Fruit fly (Drosophila melanogaster): ENCODE results near the gene 14-3-3epsilon.

14-3-3epsilon gene

DNA sequence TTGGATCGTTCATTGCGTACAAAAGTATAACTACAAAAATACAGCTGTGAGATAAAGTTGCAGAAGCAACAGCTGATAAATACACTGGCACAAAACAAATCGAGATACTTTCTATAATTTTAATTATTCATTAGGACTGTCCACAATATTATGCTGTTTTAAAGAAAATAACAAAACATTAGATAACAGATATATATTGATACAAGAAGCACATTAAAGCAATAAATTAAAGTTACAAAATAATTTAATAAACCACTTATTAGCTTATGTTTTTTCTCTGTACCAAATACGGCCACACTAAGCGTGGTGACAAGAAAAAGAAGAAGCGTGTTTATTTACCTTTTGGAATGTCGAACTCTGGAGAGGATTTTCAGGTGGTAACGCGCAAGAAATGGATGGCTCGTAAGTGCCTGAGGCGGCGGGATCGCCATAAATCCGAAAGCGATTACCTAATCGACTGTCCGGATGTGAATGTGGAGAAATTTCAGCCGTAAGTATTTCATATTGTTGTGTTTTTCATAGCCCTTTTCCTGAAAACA is 22.1 kb upstream of the 14-3-3epsilon start, which contains the start of the genes CG7988 and CG7183:
Gene CG7988 (plus strand): TSS at position 316 of the 539 bp plus-strand sequence.
Gene CG7183 (minus strand): TSS at position 489 of the 539 bp plus-strand sequence.
- TF ChIP-seq Dll (optimal IDR thresholded peaks at IDR 0.05) (no peak), pan (optimal IDR thresholded peaks at IDR 0.05) (no peak)

DNA sequence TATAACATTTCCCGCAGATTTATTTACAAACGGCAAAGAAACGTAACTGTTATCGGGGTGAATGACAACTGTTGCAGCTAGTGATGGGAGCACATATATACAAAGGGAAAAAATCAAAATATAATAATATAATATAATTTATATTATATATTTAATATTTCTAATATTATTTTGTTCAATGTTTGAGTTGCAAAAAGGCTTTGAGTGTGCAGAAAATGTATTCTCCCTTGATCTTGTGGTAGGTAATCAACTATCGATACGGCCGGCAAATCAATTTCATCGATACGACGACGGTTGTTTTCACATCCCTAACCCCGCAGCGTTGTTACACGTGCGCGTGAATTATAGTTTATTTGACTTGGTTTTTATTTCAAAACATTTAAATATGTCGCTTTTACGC is 18.9 kb upstream of the 14-3-3epsilon start, which contains the start of the genes mTerf5 and Non3:
Gene mTerf5 (minus strand): TSS at position 249 of the 400 bp plus-strand sequence.
Gene Non3 (plus strand): TSS at position 289 of the 400 bp plus-strand sequence.
- no peak for TF ChIP-seq psq (optimal IDR thresholded peaks at IDR 0.05)
- no peak for TF ChIP-seq EcR (GFP tag; optimal IDR thresholded peaks at IDR 0.05)
- no peak for TF ChIP-seq usp (GFP tag; optimal IDR thresholded peaks at IDR 0.05)
- no peak for TF ChIP-seq Dll (optimal IDR thresholded peaks at IDR 0.05)
- TF ChIP-seq CG8478 (optimal IDR thresholded peaks at IDR 0.05) = no peak
- no peak for TF ChIP-seq pan (optimal IDR thresholded peaks at IDR 0.05)

DNA sequence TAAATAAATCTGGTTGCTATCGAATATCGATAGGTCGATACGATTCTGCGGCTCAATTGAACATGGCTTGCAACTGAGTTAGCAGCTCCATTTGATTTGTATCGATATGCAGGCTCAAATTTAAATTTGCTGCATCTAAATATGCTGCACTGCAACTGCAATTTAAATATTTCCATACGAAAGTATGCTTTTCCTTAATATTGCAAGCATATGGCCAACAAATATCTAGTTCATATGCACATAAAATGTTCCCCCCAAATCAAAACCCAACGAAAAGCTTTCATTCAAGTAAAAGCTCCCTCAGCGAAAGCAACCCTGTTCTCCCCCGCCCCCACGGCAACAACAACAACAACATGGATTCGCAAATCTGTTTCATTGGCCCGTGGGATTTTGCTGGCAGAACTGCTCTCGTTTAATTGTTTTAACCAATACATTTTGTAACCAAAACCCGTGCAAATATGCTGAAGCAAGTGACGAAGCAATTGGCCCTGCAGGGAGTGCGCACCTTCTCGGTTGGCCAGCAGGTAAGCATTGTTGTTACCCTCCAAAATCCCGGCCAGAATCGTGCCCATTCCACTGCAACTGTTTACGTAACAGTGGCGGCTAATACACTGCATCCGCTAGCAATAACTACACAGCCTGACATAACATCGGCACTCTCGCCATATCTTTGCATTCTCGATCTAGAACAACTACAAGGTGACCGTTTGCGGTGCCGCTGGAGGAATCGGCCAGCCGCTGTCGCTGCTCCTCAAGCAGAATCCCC is 16.1 kb upstream of the 14-3-3epsilon start, which contains the start of the genes CG7168 and Mdh2:
Gene CG7168 (minus strand): TSS at position 40 of the 766 bp plus-strand sequence.
Gene Mdh2 (plus strand): TSS at position 354 of the 766 bp plus-strand sequence.
- TF ChIP-seq Dll (optimal IDR thresholded peaks at IDR 0.05) = no peak
- TF ChIP-seq pan (optimal IDR thresholded peaks at IDR 0.05) = no peak
- TF ChIP-seq psq (optimal IDR thresholded peaks at IDR 0.05) = no peak
- TF ChIP-seq CG8478 (optimal IDR thresholded peaks at IDR 0.05) = no peak
- no peak for TF ChIP-seq EcR (GFP tag; optimal IDR thresholded peaks at IDR 0.05)
- TF ChIP-seq usp (GFP tag; optimal IDR thresholded peaks at IDR 0.05) = no peak

- TF ChIP-seq pan (optimal IDR thresholded peaks at IDR 0.05) (no peak), psq (optimal IDR thresholded peaks at IDR 0.05) (no peak), usp (GFP tag; optimal IDR thresholded peaks at IDR 0.05) (no peak), EcR (GFP tag; optimal IDR thresholded peaks at IDR 0.05) (no peak), Dll (optimal IDR thresholded peaks at IDR 0.05) (no peak), CG8478 (optimal IDR thresholded peaks at IDR 0.05) (no peak)
Measured at dm6 chr3R:18226809-18227157, 15.5 kb upstream of the 14-3-3epsilon start.

- no peak for TF ChIP-seq psq (optimal IDR thresholded peaks at IDR 0.05)
- no peak for TF ChIP-seq usp (GFP tag; optimal IDR thresholded peaks at IDR 0.05)
- TF ChIP-seq pan (optimal IDR thresholded peaks at IDR 0.05) = no peak
- no peak for TF ChIP-seq Dll (optimal IDR thresholded peaks at IDR 0.05)
- no peak for TF ChIP-seq CG8478 (optimal IDR thresholded peaks at IDR 0.05)
- no peak for TF ChIP-seq EcR (GFP tag; optimal IDR thresholded peaks at IDR 0.05)
Measured at dm6 chr3R:18227385-18227784, 14.9 kb upstream of the 14-3-3epsilon start.

DNA sequence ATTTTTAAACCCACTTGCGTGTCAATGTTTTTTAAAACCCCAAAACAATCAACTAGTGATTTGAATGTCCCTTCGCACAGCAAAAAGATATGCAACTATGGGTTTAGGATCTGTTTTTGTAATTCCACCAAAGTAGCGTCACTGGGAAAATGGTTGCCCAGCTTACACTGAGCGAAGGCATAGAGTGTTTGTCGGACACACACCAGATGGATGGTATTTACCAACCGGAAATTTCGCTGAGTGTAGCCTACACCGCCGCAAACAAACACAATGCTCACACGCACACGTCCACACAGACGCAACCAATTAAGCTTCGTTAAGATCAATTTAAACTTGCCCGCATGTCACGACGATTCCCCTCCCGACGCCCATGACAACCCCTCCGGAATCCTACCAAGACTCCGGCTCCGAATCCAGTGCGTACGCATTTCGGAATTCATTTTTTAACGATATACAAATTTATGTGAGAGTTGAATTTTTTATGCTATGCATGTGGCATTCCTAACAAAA is 13.6 kb upstream of the 14-3-3epsilon start:
- TF ChIP-seq Dll (optimal IDR thresholded peaks at IDR 0.05) (no peak), CG8478 (optimal IDR thresholded peaks at IDR 0.05) (no peak), usp (GFP tag; optimal IDR thresholded peaks at IDR 0.05) (no peak), pan (optimal IDR thresholded peaks at IDR 0.05) (no peak), psq (optimal IDR thresholded peaks at IDR 0.05) (no peak), EcR (GFP tag; optimal IDR thresholded peaks at IDR 0.05) (no peak)

dm6 chr3R:18230229-18230628 is 12.1 kb upstream of the 14-3-3epsilon start:
- TF ChIP-seq psq (optimal IDR thresholded peaks at IDR 0.05) (no peak), pan (optimal IDR thresholded peaks at IDR 0.05) (no peak), CG8478 (optimal IDR thresholded peaks at IDR 0.05) (no peak), EcR (GFP tag; optimal IDR thresholded peaks at IDR 0.05) (no peak), usp (GFP tag; optimal IDR thresholded peaks at IDR 0.05) (no peak)

dm6 chr3R:18232187-18232586 is 10.1 kb upstream of the 14-3-3epsilon start:
- no peak for TF ChIP-seq usp (GFP tag; optimal IDR thresholded peaks at IDR 0.05)
- TF ChIP-seq psq (optimal IDR thresholded peaks at IDR 0.05) = no peak
- no peak for TF ChIP-seq EcR (GFP tag; optimal IDR thresholded peaks at IDR 0.05)
- no peak for TF ChIP-seq Dll (optimal IDR thresholded peaks at IDR 0.05)

- TF ChIP-seq CG8478 (optimal IDR thresholded peaks at IDR 0.05) (no peak), psq (optimal IDR thresholded peaks at IDR 0.05) (no peak), usp (GFP tag; optimal IDR thresholded peaks at IDR 0.05) (no peak), EcR (GFP tag; optimal IDR thresholded peaks at IDR 0.05) (no peak), pan (optimal IDR thresholded peaks at IDR 0.05) (no peak), Dll (optimal IDR thresholded peaks at IDR 0.05) (no peak)
Measured at dm6 chr3R:18234699-18235257, 7.6 kb upstream of the 14-3-3epsilon start.

DNA sequence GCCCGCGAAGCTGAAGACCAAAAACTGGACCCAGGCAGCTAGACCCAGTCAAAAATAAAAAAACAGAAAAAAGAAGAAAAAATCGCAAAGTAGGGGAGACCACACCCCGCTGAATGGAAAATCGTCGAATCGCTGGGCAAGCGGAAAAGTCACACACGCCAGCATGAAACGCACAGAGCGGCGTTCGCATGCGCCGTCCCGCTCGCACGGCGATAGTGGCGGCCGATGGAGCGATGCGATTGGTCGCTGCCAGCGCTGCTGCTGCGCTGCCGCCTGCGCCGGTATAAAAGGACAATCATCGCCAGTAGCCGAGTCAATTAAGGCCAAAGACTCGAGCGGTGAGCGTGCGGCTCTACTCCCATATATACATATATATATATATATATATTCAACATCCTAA is 6.5 kb upstream of the 14-3-3epsilon start, which contains the start of gene repo:
Gene repo (plus strand): TSS at position 314 of the 400 bp plus-strand sequence.
- TF ChIP-seq Dll (optimal IDR thresholded peaks at IDR 0.05) (no peak), CG8478 (optimal IDR thresholded peaks at IDR 0.05) (no peak), EcR (GFP tag; optimal IDR thresholded peaks at IDR 0.05) (no peak), psq (optimal IDR thresholded peaks at IDR 0.05) (no peak), usp (GFP tag; optimal IDR thresholded peaks at IDR 0.05) (no peak), pan (optimal IDR thresholded peaks at IDR 0.05) (no peak)

dm6 chr3R:18243000-18243399 is 669 bp downstream of the 14-3-3epsilon start:
- no peak for TF ChIP-seq pan (optimal IDR thresholded peaks at IDR 0.05)
- no peak for TF ChIP-seq CG8478 (optimal IDR thresholded peaks at IDR 0.05)
- TF ChIP-seq psq (optimal IDR thresholded peaks at IDR 0.05) = no peak
- TF ChIP-seq Dll (optimal IDR thresholded peaks at IDR 0.05) = no peak
- no peak for TF ChIP-seq EcR (GFP tag; optimal IDR thresholded peaks at IDR 0.05)
- no peak for TF ChIP-seq usp (GFP tag; optimal IDR thresholded peaks at IDR 0.05)

DNA sequence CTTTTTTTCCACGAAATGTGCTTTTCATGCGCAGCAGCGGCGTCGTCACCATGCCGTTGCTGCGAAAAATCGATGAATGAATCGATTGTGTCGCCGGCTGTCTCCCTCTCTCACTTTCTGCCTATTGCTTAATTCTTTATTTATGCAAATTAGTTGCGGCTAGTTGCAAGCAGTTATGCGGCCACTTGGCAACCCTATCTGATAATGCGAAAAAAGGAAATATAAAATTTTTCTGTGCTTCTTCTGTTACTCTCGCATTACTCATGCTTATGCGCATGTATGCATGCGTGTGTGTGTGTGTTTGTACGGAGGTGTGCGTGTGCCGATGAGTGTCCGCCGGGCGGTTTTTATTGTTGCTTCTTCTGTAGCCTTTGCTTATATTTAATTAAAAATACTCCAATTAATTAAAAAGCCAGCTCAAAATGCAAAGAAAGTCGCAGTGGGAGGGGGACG is 1.4 kb downstream of the 14-3-3epsilon start:
- TF ChIP-seq pan (optimal IDR thresholded peaks at IDR 0.05) (no peak), CG8478 (optimal IDR thresholded peaks at IDR 0.05) (no peak), psq (optimal IDR thresholded peaks at IDR 0.05) (no peak), Dll (optimal IDR thresholded peaks at IDR 0.05) (no peak), EcR (GFP tag; optimal IDR thresholded peaks at IDR 0.05) (no peak), usp (GFP tag; optimal IDR thresholded peaks at IDR 0.05) (no peak)
